Fruit fly (Drosophila melanogaster) whole organism, embryonic: ENCODE measurements around the gene Mical.

Experiments
- Ada2b ChIP-seq: fragments of 200-800 bp; sonication (Bioruptor generic); IDR thresholded peaks from 2 replicates; pipeline ENCODE4 v1.3.6; 2022; ENCODE audit warnings: missing biosample characterization, missing genetic modification characterization
- Aef1 ChIP-seq: fragments of 200-800 bp; sonication (Bioruptor generic); IDR thresholded peaks from 3 replicates; pipeline ENCODE4 v1.3.6; 2022; ENCODE audit warnings: missing biosample characterization, missing genetic modification characterization
- B-H1 ChIP-seq: fragments of 200-800 bp; sonication (Bioruptor generic); IDR thresholded peaks from 3 replicates; pipeline ENCODE4 v1.3.6; 2022; ENCODE audit warnings: missing biosample characterization, missing genetic modification characterization
- CG1024 ChIP-seq: fragments of 200-800 bp; sonication (Bioruptor generic); IDR thresholded peaks from 2 replicates; pipeline ENCODE4 v1.3.6; 2022; ENCODE audit warnings: missing biosample characterization, missing genetic modification characterization
- CG10321 ChIP-seq: fragments of 200-800 bp; sonication (Bioruptor generic); IDR thresholded peaks from 2 replicates; pipeline ENCODE4 v1.3.6; 2022; ENCODE audit warnings: missing biosample characterization, missing genetic modification characterization
- CG10431 ChIP-seq: fragments of 200-800 bp; sonication (Bioruptor generic); optimal IDR thresholded peaks from 3 replicates; lab custom pipeline; 2018; ENCODE audit warnings: missing biosample characterization, mild to moderate bottlenecking, missing genetic modification characterization
- CG10565 ChIP-seq: fragments of 200-800 bp; sonication (Bioruptor generic); optimal IDR thresholded peaks from 3 replicates; lab custom pipeline; 2016; ENCODE audit warnings: missing biosample characterization, mild to moderate bottlenecking, missing genetic modification characterization
- CG10959 ChIP-seq: fragments of 200-800 bp; sonication (Bioruptor generic); IDR thresholded peaks from 2 replicates; pipeline ENCODE4 v1.3.6; 2022; ENCODE audit warnings: missing biosample characterization, missing genetic modification characterization
- CG11723 ChIP-seq: fragments of 200-800 bp; sonication (Bioruptor generic); optimal IDR thresholded peaks from 2 replicates; lab custom pipeline; 2017; ENCODE audit warnings: missing biosample characterization, mild to moderate bottlenecking, missing genetic modification characterization
- CG1233 ChIP-seq: fragments of 200-800 bp; sonication (Bioruptor generic); optimal IDR thresholded peaks from 4 replicates; lab custom pipeline; 2018; ENCODE audit warnings: missing biosample characterization, mild to moderate bottlenecking, missing genetic modification characterization
- CG12942 ChIP-seq: fragments of 200-800 bp; sonication (Bioruptor generic); optimal IDR thresholded peaks from 3 replicates; lab custom pipeline; 2016; ENCODE audit warnings: missing biosample characterization, missing genetic modification characterization
- CG14710 ChIP-seq: fragments of 200-800 bp; sonication (Bioruptor generic); optimal IDR thresholded peaks from 3 replicates; lab custom pipeline; 2019; ENCODE audit warnings: missing biosample characterization, mild to moderate bottlenecking, missing genetic modification characterization, moderate library complexity
- CG15514 ChIP-seq: fragments of 200-800 bp; sonication (Bioruptor generic); optimal IDR thresholded peaks from 3 replicates; lab custom pipeline; 2017; ENCODE audit warnings: missing biosample characterization, missing genetic modification characterization, mild to moderate bottlenecking, moderate library complexity, missing genetic modification reagents
- CG18764 ChIP-seq: fragments of 200-800 bp; sonication (Bioruptor generic); optimal IDR thresholded peaks from 3 replicates; lab custom pipeline; 2016; ENCODE audit warnings: missing biosample characterization, missing genetic modification characterization
- CG31224 ChIP-seq: fragments of 200-800 bp; sonication (Bioruptor generic); IDR thresholded peaks from 2 replicates; pipeline ENCODE4 v1.3.6; 2022; ENCODE audit warnings: missing biosample characterization, missing genetic modification characterization
- CG31388 ChIP-seq: fragments of 200-800 bp; sonication (Bioruptor generic); optimal IDR thresholded peaks from 2 replicates; lab custom pipeline; 2016; ENCODE audit warnings: missing biosample characterization, missing genetic modification characterization
- CG32532 ChIP-seq: fragments of 200-800 bp; sonication (Bioruptor generic); IDR thresholded peaks from 2 replicates; pipeline ENCODE4 v1.3.6; 2022; ENCODE audit warnings: missing biosample characterization, missing genetic modification characterization
- CG3407 ChIP-seq: fragments of 200-800 bp; sonication (Bioruptor generic); optimal IDR thresholded peaks from 2 replicates; lab custom pipeline; 2018; ENCODE audit warnings: missing biosample characterization, mild to moderate bottlenecking, missing genetic modification characterization
- CG3726 ChIP-seq: fragments of 200-800 bp; sonication (Bioruptor generic); IDR thresholded peaks from 3 replicates; pipeline ENCODE4, ENCODE4 v1.3.6; 2022; ENCODE audit warnings: missing biosample characterization, missing genetic modification characterization
- CG42726 ChIP-seq: fragments of 200-800 bp; sonication (Bioruptor generic); IDR thresholded peaks from 2 replicates; pipeline ENCODE4 v1.3.6; 2022; ENCODE audit warnings: missing biosample characterization, missing genetic modification characterization; ENCODE audit not compliant: partially characterized antibody
- CG5245 ChIP-seq: fragments of 200-800 bp; sonication (Bioruptor generic); optimal IDR thresholded peaks from 3 replicates; lab custom pipeline; 2016; ENCODE audit warnings: missing biosample characterization, missing genetic modification characterization
- CG6854 ChIP-seq: fragments of 200-800 bp; sonication (Bioruptor generic); optimal IDR thresholded peaks from 3 replicates; lab custom pipeline; 2017; ENCODE audit warnings: missing biosample characterization, mild to moderate bottlenecking, missing genetic modification characterization
- CG7271 ChIP-seq: fragments of 200-800 bp; sonication (Bioruptor generic); optimal IDR thresholded peaks from 2 replicates; lab custom pipeline; 2018; ENCODE audit warnings: missing biosample characterization, mild to moderate bottlenecking, missing genetic modification characterization, moderate library complexity
- CoRest ChIP-seq: fragments of 200-800 bp; sonication (Bioruptor generic); optimal IDR thresholded peaks from 3 replicates; lab custom pipeline; 2018; ENCODE audit warnings: missing biosample characterization, mild to moderate bottlenecking, missing genetic modification characterization, moderate library complexity
- D19B ChIP-seq: fragments of 200-800 bp; sonication (Bioruptor generic); optimal IDR thresholded peaks from 2 replicates; lab custom pipeline; 2017; ENCODE audit warnings: missing biosample characterization, mild to moderate bottlenecking, missing genetic modification characterization
- Fer2 ChIP-seq: fragments of 200-800 bp; sonication (Bioruptor generic); optimal IDR thresholded peaks from 2 replicates; lab custom pipeline; 2018; ENCODE audit warnings: missing biosample characterization, mild to moderate bottlenecking, missing genetic modification characterization, moderate library complexity
- Kr ChIP-seq: fragments of 200-800 bp; sonication (Bioruptor generic); optimal IDR thresholded peaks from 2 replicates; lab custom pipeline; 2017; ENCODE audit warnings: missing biosample characterization, mild to moderate bottlenecking, missing genetic modification characterization
- MESR4 ChIP-seq: fragments of 200-800 bp; sonication (Bioruptor generic); optimal IDR thresholded peaks from 2 replicates; lab custom pipeline; 2018; ENCODE audit warnings: missing biosample characterization, mild to moderate bottlenecking, missing genetic modification characterization, moderate library complexity
- MTF-1 ChIP-seq: fragments of 200-800 bp; sonication (Bioruptor generic); optimal IDR thresholded peaks from 2 replicates; lab custom pipeline; 2018; ENCODE audit warnings: missing biosample characterization, mild to moderate bottlenecking, missing genetic modification characterization, borderline replicate concordance
- Neu2 ChIP-seq: fragments of 200-800 bp; sonication (Bioruptor generic); optimal IDR thresholded peaks from 3 replicates; lab custom pipeline; 2016; ENCODE audit warnings: missing biosample characterization, missing genetic modification characterization, borderline replicate concordance
- Poxn ChIP-seq: fragments of 200-800 bp; sonication (Bioruptor generic); IDR thresholded peaks from 2 replicates; pipeline ENCODE4 v1.3.6; 2022; ENCODE audit warnings: missing biosample characterization, missing genetic modification characterization
- cad ChIP-seq: fragments of >200 bp; optimal IDR thresholded peaks from 2 replicates; lab custom pipeline; 2017; ENCODE audit warnings: missing biosample characterization, missing genetic modification characterization
- crol ChIP-seq: fragments of 200-800 bp; sonication (Bioruptor generic); IDR thresholded peaks from 2 replicates; pipeline ENCODE4 v1.3.6; 2022; ENCODE audit warnings: missing biosample characterization, missing genetic modification characterization
- dmrt11E ChIP-seq: fragments of 200-800 bp; sonication (Bioruptor generic); optimal IDR thresholded peaks from 3 replicates; lab custom pipeline; 2018; ENCODE audit warnings: missing biosample characterization, mild to moderate bottlenecking, missing genetic modification characterization, moderate library complexity
- emc ChIP-seq: fragments of 200-800 bp; sonication (Bioruptor generic); optimal IDR thresholded peaks from 2 replicates; lab custom pipeline; 2016; ENCODE audit warnings: missing biosample characterization, missing genetic modification characterization
- ewg ChIP-seq: fragments of 200-800 bp; sonication (Bioruptor generic); optimal IDR thresholded peaks from 3 replicates; lab custom pipeline; 2017; ENCODE audit warnings: mild to moderate bottlenecking, missing biosample characterization, missing genetic modification reagents, missing genetic modification characterization
- fu2 ChIP-seq: fragments of 200-800 bp; sonication (Bioruptor generic); optimal IDR thresholded peaks from 2 replicates; lab custom pipeline; 2016; ENCODE audit warnings: missing biosample characterization, missing genetic modification characterization
- gsb ChIP-seq: fragments of 200-800 bp; sonication (Bioruptor generic); IDR thresholded peaks from 2 replicates; pipeline ENCODE4 v1.3.6; 2022; ENCODE audit warnings: missing biosample characterization, missing genetic modification characterization
- hb ChIP-seq: fragments of 200-800 bp; sonication (Bioruptor generic); IDR thresholded peaks from 3 replicates; pipeline ENCODE4 v1.3.6; 2022; ENCODE audit warnings: missing biosample characterization, missing genetic modification characterization; ENCODE audit not compliant: partially characterized antibody
- lov ChIP-seq, 2 experiments: fragments of 200-800 bp in 1 of 2; fragments of >200 bp in 1 of 2; sonication (Bioruptor generic) in 1 of 2; IDR thresholded peaks in 1 of 2; optimal IDR thresholded peaks in 1 of 2; 2 replicates in 1 of 2; 3 replicates in 1 of 2; pipeline versions ENCODE4 v1.3.6 to Lab custom; 2017 to 2022; ENCODE audit warnings: missing biosample characterization in 1 of 2, missing genetic modification characterization in 1 of 2
- oc ChIP-seq: fragments of 200-800 bp; sonication (Bioruptor generic); optimal IDR thresholded peaks from 2 replicates; lab custom pipeline; 2018; ENCODE audit warnings: missing biosample characterization, mild to moderate bottlenecking, missing genetic modification characterization, moderate library complexity
- otp ChIP-seq: fragments of 200-800 bp; sonication (Bioruptor generic); IDR thresholded peaks from 3 replicates; pipeline ENCODE4, ENCODE4 v1.3.6; 2022; ENCODE audit warnings: missing biosample characterization, missing genetic modification characterization
- p53 ChIP-seq: fragments of 200-800 bp; sonication (Bioruptor generic); optimal IDR thresholded peaks from 2 replicates; lab custom pipeline; 2016; ENCODE audit warnings: missing biosample characterization, missing genetic modification characterization
- peb ChIP-seq: fragments of 200-800 bp; sonication (Bioruptor generic); IDR thresholded peaks from 2 replicates; pipeline ENCODE4 v1.3.6; 2022; ENCODE audit warnings: missing biosample characterization, missing genetic modification characterization
- sim ChIP-seq: fragments of 200-800 bp; sonication (Bioruptor generic); IDR thresholded peaks from 2 replicates; pipeline ENCODE4 v1.3.6; 2022; ENCODE audit warnings: missing biosample characterization, missing genetic modification characterization
- sna ChIP-seq: fragments of 200-800 bp; sonication (Bioruptor generic); IDR thresholded peaks from 2 replicates; pipeline ENCODE4 v1.3.6; 2022; ENCODE audit warnings: missing biosample characterization, missing genetic modification characterization; ENCODE audit not compliant: partially characterized antibody
- tap ChIP-seq: fragments of 200-800 bp; optimal IDR thresholded peaks from 3 replicates; lab custom pipeline; 2019; ENCODE audit warnings: missing biosample characterization, mild to moderate bottlenecking, missing genetic modification characterization, moderate library complexity
- usp ChIP-seq: fragments of >200 bp; optimal IDR thresholded peaks from 2 replicates; lab custom pipeline; 2017; ENCODE audit warnings: missing biosample characterization, missing genetic modification characterization

Gene Mical

dm6 chr3R:10042664-10043372 is at the start of gene Mical, which contains the start of gene CG3909:
Gene Mical (minus strand): TSS chr3R:10042895.
Gene CG3909 (plus strand): TSS chr3R:10043270.
- TF ChIP-seq CG42726 (GFP tag; lab: Robert Waterston, UW) = peak; percentile 51; the same call in 1 of the 2 replicates
- TF ChIP-seq fu2 (GFP tag; lab: Kevin White, UChicago) = no peak
- peak; percentile 45 for TF ChIP-seq D19B (GFP tag; lab: Kevin White, UChicago)
- TF ChIP-seq CG32532 (GFP tag; lab: Robert Waterston, UW) = peak; percentile 96
- no peak for TF ChIP-seq sim (GFP tag; lab: Robert Waterston, UW)
- peak; percentile 52 for TF ChIP-seq CG3407 (GFP tag; lab: Kevin White, UChicago)
- no peak for TF ChIP-seq CG10565 (GFP tag; lab: Kevin White, UChicago)
- peak; percentile 93 for TF ChIP-seq CoRest (tag; lab: Kevin White, UChicago)
- TF ChIP-seq CG31388 = peak; percentile 65
- TF ChIP-seq Ada2b (GFP tag; lab: Robert Waterston, UW) = peak; percentile 88
- peak; percentile 71 for TF ChIP-seq oc (tag; lab: Kevin White, UChicago)
- TF ChIP-seq CG12942 (GFP tag; lab: Kevin White, UChicago) = peak; percentile 85
- peak; percentile 77 for TF ChIP-seq CG31224 (GFP tag; lab: Robert Waterston, UW)
- no peak for TF ChIP-seq crol (GFP tag; lab: Robert Waterston, UW)
- peak; percentile 85 for TF ChIP-seq tap
- TF ChIP-seq Fer2 (tag; lab: Kevin White, UChicago) = peak; percentile 83
- TF ChIP-seq CG1024 = peak; percentile 76
- peak; percentile 89 for TF ChIP-seq CG14710
- no peak for TF ChIP-seq Kr (GFP tag; lab: Kevin White, UChicago)
- TF ChIP-seq B-H1 (GFP tag; lab: Robert Waterston, UW) = peak; percentile 89
- TF ChIP-seq hb (GFP tag; lab: Robert Waterston, UW) = peak; percentile 56; the same call in 1 of the 3 replicates
- TF ChIP-seq sna (GFP tag; lab: Robert Waterston, UW) = peak; percentile 42; the same call in 1 of the 2 replicates
- peak; percentile 81; the same call in 2 of the 3 replicates for TF ChIP-seq CG3726 (GFP tag; lab: Robert Waterston, UW)
- TF ChIP-seq MESR4 (GFP tag; lab: Kevin White, UChicago) = peak; percentile 64
- TF ChIP-seq lov (optimal IDR thresholded peaks at IDR 0.05; lab: Kevin White, UChicago) = no peak
- TF ChIP-seq lov (GFP tag; IDR thresholded peaks at IDR 0.05; lab: Robert Waterston, UW) = peak; percentile 72; the same call in 1 of the 3 replicates
- TF ChIP-seq usp (GFP tag; lab: Kevin White, UChicago) = no peak
- peak; percentile 87 for TF ChIP-seq otp (GFP tag; lab: Robert Waterston, UW)
- TF ChIP-seq Poxn (GFP tag; lab: Robert Waterston, UW) = no peak
- TF ChIP-seq CG7271 = peak; percentile 9
- peak; percentile 85 for TF ChIP-seq dmrt11E
- no peak for TF ChIP-seq Neu2 (GFP tag; lab: Kevin White, UChicago)
- TF ChIP-seq ewg = peak; percentile 38
- TF ChIP-seq CG11723 = peak; percentile 43
- peak; percentile 50; the same call in 1 of the 2 replicates for TF ChIP-seq peb (GFP tag; lab: Robert Waterston, UW)
- TF ChIP-seq CG6854 = no peak
- TF ChIP-seq CG1233 (GFP tag; lab: Kevin White, UChicago) = peak; percentile 76
- TF ChIP-seq gsb (GFP tag; lab: Robert Waterston, UW) = peak; percentile 76
- TF ChIP-seq p53 (GFP tag; lab: Kevin White, UChicago) = no peak
- peak; percentile 79 for TF ChIP-seq CG18764 (GFP tag; lab: Kevin White, UChicago)
- peak; percentile 43; the same call in 1 of the 2 replicates for TF ChIP-seq CG10321 (GFP tag; lab: Robert Waterston, UW)
- peak; percentile 44 for TF ChIP-seq CG5245 (GFP tag; lab: Kevin White, UChicago)
- no peak for TF ChIP-seq cad
- TF ChIP-seq emc (GFP tag; lab: Kevin White, UChicago) = no peak
- TF ChIP-seq CG10431 (GFP tag; lab: Kevin White, UChicago) = no peak
- TF ChIP-seq CG10959 = peak; percentile 72
- TF ChIP-seq CG15514 = peak; percentile 59
- peak; percentile 84 for TF ChIP-seq Aef1 (GFP tag; lab: Robert Waterston, UW)
- TF ChIP-seq MTF-1 (GFP tag; lab: Kevin White, UChicago) = peak; percentile 84
